Fruit fly (Drosophila melanogaster): Measurements from ENCODE around the gene Spg7.

The Spg7 gene

DNA sequence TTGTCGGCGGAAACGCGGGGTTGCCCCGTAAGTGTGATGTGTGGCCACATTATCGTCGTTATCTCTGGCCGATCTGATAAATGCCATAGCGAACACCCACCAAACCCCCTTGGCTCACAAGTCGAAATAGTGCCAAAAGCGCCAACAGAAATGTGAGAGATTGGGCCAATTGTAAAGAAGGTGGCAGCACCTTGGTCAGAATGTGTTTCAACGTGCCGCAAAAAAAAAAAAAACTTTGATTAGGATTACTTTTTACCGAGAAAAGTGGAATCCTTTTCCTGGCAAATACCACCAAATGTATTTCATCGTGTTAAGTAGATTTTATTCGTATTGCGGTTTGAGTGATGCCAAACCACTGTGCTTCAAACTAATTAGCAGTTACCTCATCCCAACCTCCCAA is 45.0 kb upstream of the Spg7 start (continued):
- TF ChIP-seq CG10147 (GFP tag; optimal IDR thresholded peaks at IDR 0.05) (peak; percentile 35), dm (GFP tag; optimal IDR thresholded peaks at IDR 0.05) (peak; percentile 59), CG5180 (GFP tag; optimal IDR thresholded peaks at IDR 0.05) (peak; percentile 41), Myb (GFP tag; optimal IDR thresholded peaks at IDR 0.05) (peak; percentile 74), danr (GFP tag; IDR thresholded peaks at IDR 0.05) (peak; percentile 73), z (GFP tag; IDR thresholded peaks at IDR 0.05) (no peak), tup (GFP tag; optimal IDR thresholded peaks at IDR 0.05) (peak; percentile 66), CG11695 (GFP tag; IDR thresholded peaks at IDR 0.05) (peak; percentile 88), CoRest (tag; optimal IDR thresholded peaks at IDR 0.05) (peak; percentile 74), sens-2 (GFP tag; IDR thresholded peaks at IDR 0.05) (peak; percentile 72; the same call in 1 of the 2 replicates), aop (GFP tag; IDR thresholded peaks at IDR 0.05) (peak; percentile 70), Opbp (GFP tag; IDR thresholded peaks at IDR 0.05; ENCODE audit: partially characterized antibody) (no peak), NFAT (GFP tag; IDR thresholded peaks at IDR 0.05) (peak; percentile 86), Eip74EF (GFP tag; optimal IDR thresholded peaks at IDR 0.05) (no peak), CG8765 (GFP tag; IDR thresholded peaks at IDR 0.05) (peak; percentile 59; the same call in 1 of the 2 replicates), Sry-δ (GFP tag; optimal IDR thresholded peaks at IDR 0.05) (peak; percentile 43), Chrac-16 (GFP tag; optimal IDR thresholded peaks at IDR 0.05) (peak; percentile 64), cg (GFP tag; optimal IDR thresholded peaks at IDR 0.05) (no peak), CG12942 (GFP tag; optimal IDR thresholded peaks at IDR 0.05) (peak; percentile 44), trh (GFP tag; optimal IDR thresholded peaks at IDR 0.05) (peak; percentile 27), CG11093 (GFP tag; IDR thresholded peaks at IDR 0.05) (peak; percentile 77; the same call in 2 of the 3 replicates), CG7839 (tag; optimal IDR thresholded peaks at IDR 0.05) (peak; percentile 88), CG13424 (tag; optimal IDR thresholded peaks at IDR 0.05) (peak; percentile 74), D (optimal IDR thresholded peaks at IDR 0.05) (no peak), D (GFP tag; optimal IDR thresholded peaks at IDR 0.05) (peak; percentile 25), HHEX (GFP tag; optimal IDR thresholded peaks at IDR 0.05) (peak; percentile 82), CG13624 (GFP tag; optimal IDR thresholded peaks at IDR 0.05) (peak; percentile 81), Mes4 (GFP tag; optimal IDR thresholded peaks at IDR 0.05) (peak; percentile 67), fd3F (GFP tag; optimal IDR thresholded peaks at IDR 0.05) (peak; percentile 85), CG17829 (tag; optimal IDR thresholded peaks at IDR 0.05) (no peak), CG7928 (GFP tag; optimal IDR thresholded peaks at IDR 0.05) (peak; percentile 39), Hand (GFP tag; optimal IDR thresholded peaks at IDR 0.05) (peak; percentile 81), Max (GFP tag; optimal IDR thresholded peaks at IDR 0.05) (peak; percentile 56), BEAF-32 (GFP tag; optimal IDR thresholded peaks at IDR 0.05) (no peak), luna (GFP tag; optimal IDR thresholded peaks at IDR 0.05) (peak; percentile 69), Spps (tag; optimal IDR thresholded peaks at IDR 0.05) (no peak), NC2α (GFP tag; optimal IDR thresholded peaks at IDR 0.05) (peak; percentile 29), MESR4 (GFP tag; optimal IDR thresholded peaks at IDR 0.05) (no peak), CG11504 (tag; optimal IDR thresholded peaks at IDR 0.05) (peak; percentile 80), gcm (GFP tag; optimal IDR thresholded peaks at IDR 0.05) (peak; percentile 6), wdn (GFP tag; IDR thresholded peaks at IDR 0.05) (peak; percentile 91), CG1832 (GFP tag; optimal IDR thresholded peaks at IDR 0.05) (no peak), CG2678 (tag; optimal IDR thresholded peaks at IDR 0.05) (peak; percentile 86), ara (GFP tag; IDR thresholded peaks at IDR 0.05) (peak; percentile 55; the same call in 1 of the 2 replicates), MTF-1 (GFP tag; optimal IDR thresholded peaks at IDR 0.05; ENCODE audit: borderline replicate concordance) (peak; percentile 15), CG4820 (GFP tag; optimal IDR thresholded peaks at IDR 0.05) (peak; percentile 54), CG11085 (GFP tag; IDR thresholded peaks at IDR 0.05) (peak; percentile 86), CG8924 (tag; optimal IDR thresholded peaks at IDR 0.05) (peak; percentile 52), CG3281 (GFP tag; optimal IDR thresholded peaks at IDR 0.05) (peak; percentile 86), Hr39 (optimal IDR thresholded peaks at IDR 0.05) (no peak), CG7271 (tag; optimal IDR thresholded peaks at IDR 0.05) (no peak)

Measured in whole organism, embryonic.